Fruit fly (Drosophila melanogaster) whole organism, embryonic: ENCODE data around the gene dbe.
A peak's percentile ranks its signal among the peaks of the same experiment; 100 is the strongest.

Experiments
- CG12236 ChIP-seq: fragments of 200-800 bp; sonication (Bioruptor generic); optimal IDR thresholded peaks from 2 replicates; lab custom pipeline; 2016; ENCODE audit warnings: missing biosample characterization, missing genetic modification characterization
- CG1792 ChIP-seq: fragments of 200-800 bp; sonication (Bioruptor generic); optimal IDR thresholded peaks from 2 replicates; lab custom pipeline; 2016; ENCODE audit warnings: missing biosample characterization, missing genetic modification characterization
- HLHmδ ChIP-seq: fragments of 200-800 bp; sonication (Bioruptor generic); optimal IDR thresholded peaks from 2 replicates; lab custom pipeline; 2018; ENCODE audit warnings: missing biosample characterization, mild to moderate bottlenecking, missing genetic modification characterization, moderate library complexity
- MTF-1 ChIP-seq: fragments of 200-800 bp; sonication (Bioruptor generic); optimal IDR thresholded peaks from 2 replicates; lab custom pipeline; 2018; ENCODE audit warnings: missing biosample characterization, mild to moderate bottlenecking, missing genetic modification characterization, borderline replicate concordance
- Usf ChIP-seq: fragments of 200-800 bp; sonication (Bioruptor generic); optimal IDR thresholded peaks from 2 replicates; lab custom pipeline; 2017; ENCODE audit warnings: missing genotype, missing biosample characterization, missing genetic modification characterization
- nerfin-1 ChIP-seq: fragments of 200-800 bp; sonication (Bioruptor generic); optimal IDR thresholded peaks from 3 replicates; lab custom pipeline; 2019; ENCODE audit warnings: missing biosample characterization, mild to moderate bottlenecking, missing genetic modification characterization, moderate library complexity
- onecut ChIP-seq: fragments of 200-800 bp; sonication (Bioruptor generic); IDR thresholded peaks from 2 replicates; pipeline ENCODE4 v1.3.6; 2022; ENCODE audit warnings: missing biosample characterization, missing genetic modification characterization
- pum ChIP-seq: fragments of 200-800 bp; sonication (Bioruptor generic); optimal IDR thresholded peaks from 2 replicates; lab custom pipeline; 2016; ENCODE audit warnings: missing biosample characterization, missing genetic modification characterization

- TF ChIP-seq CG12236 (GFP tag; lab: Kevin White, UChicago) = no peak
- peak; percentile 63 for TF ChIP-seq pum (GFP tag; lab: Kevin White, UChicago)
- peak; percentile 54 for TF ChIP-seq HLHmδ (GFP tag; lab: Kevin White, UChicago)
- TF ChIP-seq nerfin-1 (tag; lab: Kevin White, UChicago) = peak; percentile 6
- TF ChIP-seq MTF-1 (GFP tag; lab: Kevin White, UChicago) = peak; percentile 29
- TF ChIP-seq CG1792 = peak; percentile 26
- TF ChIP-seq onecut = peak; percentile 44
- TF ChIP-seq Usf (GFP tag; lab: Kevin White, UChicago) = no peak
These were observed 43.8 kb downstream of the dbe start, which contains the start of the genes CG3862 and dock for dm6 chr2L:825768-826263.
